Worm (Caenorhabditis elegans): ENCODE data around the gene itsn-1.

DNA sequence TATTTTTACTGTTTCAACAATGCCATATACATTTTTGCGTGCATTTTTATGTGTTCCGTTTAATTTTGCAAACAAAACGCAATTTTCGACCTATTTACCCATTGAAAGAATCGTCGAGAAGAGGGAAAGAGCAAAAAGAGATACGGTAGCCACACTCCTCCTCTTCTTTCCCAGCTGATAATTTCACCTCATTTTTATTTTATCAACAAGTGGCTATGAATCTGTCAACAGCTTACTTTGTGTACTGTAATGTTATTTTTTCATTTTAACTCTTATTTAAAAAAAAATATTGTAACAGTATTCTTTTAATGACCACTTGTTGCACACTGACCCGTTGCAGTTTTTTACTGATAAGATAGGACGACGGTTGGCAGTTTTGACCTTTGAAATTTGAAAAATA, 55.5 kb downstream of the itsn-1 start:
- TF ChIP-seq mab-5 (tag; optimal IDR thresholded peaks at IDR 0.05) (no peak), unc-62 (GFP tag; optimal IDR thresholded peaks at IDR 0.05) (no peak), cnd-1 (tag; optimal IDR thresholded peaks at IDR 0.05) (no peak), ces-1 (GFP tag; optimal IDR thresholded peaks at IDR 0.05) (no peak), lin-13 (tag; optimal IDR thresholded peaks at IDR 0.05) (no peak)
